Worm (Caenorhabditis elegans) whole organism, L3 larva: Measurements from ENCODE around the gene nlp-68.

Experiments used
- R02D3.7 ChIP-seq: fragments of 150-350 bp; optimal IDR thresholded peaks from 2 replicates; lab custom pipeline; 2014; ENCODE audit warnings: missing biosample characterization, missing genetic modification characterization
- ZK546.5 ChIP-seq: sonication (generic microtip); optimal IDR thresholded peaks from 2 replicates; lab custom pipeline; 2017; ENCODE audit warnings: missing biosample characterization, missing genetic modification characterization
- aly-2 ChIP-seq: fragments of 150-350 bp; optimal IDR thresholded peaks from 2 replicates; lab custom pipeline; 2014; ENCODE audit warnings: missing biosample characterization, missing genetic modification characterization
- ama-1 ChIP-seq: fragments of 150-350 bp; optimal IDR thresholded peaks from 2 replicates; lab custom pipeline; 2018
- ceh-16 ChIP-seq: sonication (generic microtip); optimal IDR thresholded peaks from 2 replicates; lab custom pipeline; 2017; ENCODE audit warnings: missing biosample characterization, missing genetic modification characterization
- ceh-28 ChIP-seq: fragments of 150-350 bp; optimal IDR thresholded peaks from 2 replicates; lab custom pipeline; 2014; ENCODE audit warnings: missing biosample characterization, missing genetic modification reagents, missing genetic modification characterization
- ceh-82 ChIP-seq: fragments of 150-350 bp; optimal IDR thresholded peaks from 2 replicates; lab custom pipeline; 2014; ENCODE audit warnings: missing biosample characterization, missing genetic modification characterization
- ceh-9 ChIP-seq: sonication (generic microtip); optimal IDR thresholded peaks from 2 replicates; lab custom pipeline; 2018; ENCODE audit warnings: missing biosample characterization, missing genetic modification characterization
- daf-12 ChIP-seq: fragments of 150-350 bp; optimal IDR thresholded peaks from 2 replicates; lab custom pipeline; 2014; ENCODE audit warnings: missing biosample characterization, missing genetic modification reagents, missing genetic modification characterization
- egl-27 ChIP-seq: sonication (generic microtip); optimal IDR thresholded peaks from 4 replicates; lab custom pipeline; 2017; ENCODE audit warnings: missing biosample characterization, missing genetic modification reagents, missing genetic modification characterization
- elt-1 ChIP-seq: fragments of 150-350 bp; optimal IDR thresholded peaks from 2 replicates; lab custom pipeline; 2014; ENCODE audit warnings: missing biosample characterization, missing genetic modification characterization
- elt-2 ChIP-seq: sonication (generic microtip); optimal IDR thresholded peaks from 2 replicates; lab custom pipeline; 2016; ENCODE audit warnings: missing genetic modification reagents, mild to moderate bottlenecking, missing genetic modification characterization, missing compliant biosample characterization
- elt-3 ChIP-seq, 3 experiments: fragments of 150-350 bp in 1 of 3; sonication (generic microtip) in 2 of 3; optimal IDR thresholded peaks; 2 replicates in 2 of 3; 4 replicates in 1 of 3; lab custom pipeline; 2014 to 2017; ENCODE audit warnings: missing biosample characterization in 3 of 3, missing genetic modification characterization in 3 of 3
- eor-1 ChIP-seq, 2 experiments: fragments of 150-350 bp; optimal IDR thresholded peaks; 2 replicates each; lab custom pipeline; 2014 to 2018; ENCODE audit warnings: missing biosample characterization in 2 of 2, missing genetic modification characterization in 2 of 2
- fkh-10 ChIP-seq: sonication (generic microtip); optimal IDR thresholded peaks from 2 replicates; lab custom pipeline; 2017; ENCODE audit warnings: missing biosample characterization, missing genetic modification reagents, missing genetic modification characterization
- fkh-2 ChIP-seq: fragments of 150-350 bp; optimal IDR thresholded peaks from 2 replicates; lab custom pipeline; 2014; ENCODE audit warnings: missing biosample characterization, missing genetic modification reagents, missing genetic modification characterization
- fos-1 ChIP-seq: fragments of 150-350 bp; optimal IDR thresholded peaks from 2 replicates; lab custom pipeline; 2014; ENCODE audit warnings: missing biosample characterization, missing genetic modification characterization
- hmg-11 ChIP-seq: sonication (generic microtip); optimal IDR thresholded peaks from 2 replicates; lab custom pipeline; 2016; ENCODE audit warnings: missing genetic modification characterization, missing compliant biosample characterization
- jun-1 ChIP-seq: fragments of 150-350 bp; optimal IDR thresholded peaks from 2 replicates; lab custom pipeline; 2014; ENCODE audit warnings: missing biosample characterization, missing genetic modification reagents, missing genetic modification characterization
- lin-15B ChIP-seq: fragments of 150-350 bp; optimal IDR thresholded peaks from 2 replicates; lab custom pipeline; 2014; ENCODE audit warnings: missing biosample characterization, missing genetic modification characterization
- lin-39 ChIP-seq: fragments of 150-350 bp; optimal IDR thresholded peaks from 2 replicates; lab custom pipeline; 2018; ENCODE audit warnings: missing biosample characterization, missing genetic modification reagents, missing genetic modification characterization
- lsy-12 ChIP-seq: sonication (generic microtip); optimal IDR thresholded peaks from 2 replicates; lab custom pipeline; 2016; ENCODE audit warnings: mild to moderate bottlenecking, missing genetic modification characterization, missing compliant biosample characterization
- mdl-1 ChIP-seq: fragments of 150-350 bp; optimal IDR thresholded peaks from 2 replicates; lab custom pipeline; 2014; ENCODE audit warnings: missing biosample characterization, missing genetic modification characterization
- nhr-12 ChIP-seq: fragments of 150-350 bp; optimal IDR thresholded peaks from 2 replicates; lab custom pipeline; 2014; ENCODE audit warnings: missing biosample characterization, missing genetic modification characterization
- nhr-23 ChIP-seq: fragments of 150-350 bp; optimal IDR thresholded peaks from 2 replicates; lab custom pipeline; 2014; ENCODE audit warnings: missing biosample characterization, missing genetic modification reagents, missing genetic modification characterization
- nhr-237 ChIP-seq: fragments of 150-350 bp; optimal IDR thresholded peaks from 2 replicates; lab custom pipeline; 2014; ENCODE audit warnings: missing biosample characterization, missing genetic modification characterization
- nhr-25 ChIP-seq: sonication (generic microtip); optimal IDR thresholded peaks from 2 replicates; lab custom pipeline; 2017; ENCODE audit warnings: missing biosample characterization, missing genetic modification characterization
- nhr-28 ChIP-seq: fragments of 150-350 bp; optimal IDR thresholded peaks from 2 replicates; lab custom pipeline; 2014; ENCODE audit warnings: missing biosample characterization, missing genetic modification characterization
- nhr-43 ChIP-seq: sonication (generic microtip); optimal IDR thresholded peaks from 2 replicates; lab custom pipeline; 2016; ENCODE audit warnings: mild to moderate bottlenecking, missing genetic modification characterization, missing compliant biosample characterization; ENCODE audit not compliant: poor library complexity, severe bottlenecking
- nhr-67 ChIP-seq: fragments of 150-350 bp; optimal IDR thresholded peaks from 2 replicates; lab custom pipeline; 2014; ENCODE audit warnings: missing biosample characterization, missing genetic modification characterization
- nhr-76 ChIP-seq: fragments of 150-350 bp; sonication (generic microtip); optimal IDR thresholded peaks from 5 replicates; lab custom pipeline; 2014; ENCODE audit warnings: missing biosample characterization, missing genetic modification characterization
- nhr-77 ChIP-seq: fragments of 150-350 bp; optimal IDR thresholded peaks from 2 replicates; lab custom pipeline; 2014; ENCODE audit warnings: missing biosample characterization, missing genetic modification characterization
- pha-4 ChIP-seq: fragments of 150-350 bp; optimal IDR thresholded peaks from 2 replicates; lab custom pipeline; 2014; ENCODE audit warnings: missing biosample characterization, missing genetic modification reagents, missing genetic modification characterization
- pqm-1 ChIP-seq: fragments of 150-350 bp; optimal IDR thresholded peaks from 2 replicates; lab custom pipeline; 2017; ENCODE audit warnings: missing biosample characterization, missing genetic modification characterization, inconsistent platforms
- zag-1 ChIP-seq: fragments of 150-350 bp; optimal IDR thresholded peaks from 2 replicates; lab custom pipeline; 2014; ENCODE audit warnings: missing biosample characterization, missing genetic modification characterization
- ztf-11 ChIP-seq: fragments of 150-350 bp; optimal IDR thresholded peaks from 2 replicates; lab custom pipeline; 2014; ENCODE audit warnings: missing biosample characterization, missing genetic modification characterization

nlp-68 gene

ce11 chrIII:10562542-10562941, 23.6 kb upstream of the nlp-68 start:
- peak; percentile 25 for TF ChIP-seq nhr-23 (tag; lab: Kevin White, UChicago)
- no peak for TF ChIP-seq elt-1 (tag; lab: Kevin White, UChicago)
- TF ChIP-seq ceh-28: peak; percentile 79
- TF ChIP-seq lin-39: peak; percentile 12

- TF ChIP-seq hmg-11: no peak
- TF ChIP-seq elt-3 (tag; optimal IDR thresholded peaks at IDR 0.05; lab: Kevin White, UChicago): no peak
- TF ChIP-seq jun-1 (tag; lab: Kevin White, UChicago): no peak
- TF ChIP-seq egl-27 (tag; lab: Kevin White, UChicago): no peak
- TF ChIP-seq ama-1 (lab: Kevin White, UChicago): no peak
- no peak for TF ChIP-seq ZK546.5
- TF ChIP-seq nhr-237 (tag; lab: Kevin White, UChicago): no peak
- TF ChIP-seq zag-1: no peak
- TF ChIP-seq R02D3.7 (tag; lab: Kevin White, UChicago): no peak
- no peak for TF ChIP-seq nhr-67 (tag; lab: Kevin White, UChicago)
- TF ChIP-seq mdl-1 (tag; lab: Kevin White, UChicago): no peak
These were observed 22.9 kb upstream of the nlp-68 start, which contains the start of gene Y45F3A.1 for ce11 chrIII:10561904-10562303. Gene Y45F3A.1, minus strand, starts transcription at chrIII:10561915.

DNA sequence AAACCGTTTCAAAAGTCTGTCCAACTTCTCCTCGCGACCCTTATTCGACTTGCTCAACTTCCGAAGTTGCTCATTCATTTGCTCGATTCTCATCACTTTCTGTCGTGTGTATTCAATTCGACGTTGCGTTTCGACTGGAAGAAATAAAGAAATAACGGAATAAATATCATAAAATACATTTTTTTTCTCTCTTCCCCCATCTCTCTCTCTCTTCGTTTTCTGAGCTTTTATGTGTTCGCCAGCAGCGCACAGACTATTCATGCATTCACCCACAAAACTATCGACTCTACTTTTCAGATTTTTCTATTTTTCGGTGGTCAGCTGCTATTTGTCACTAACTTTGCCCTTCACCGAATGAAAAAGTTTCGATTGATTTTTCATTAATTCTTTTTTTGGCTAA, 21.3 kb upstream of the nlp-68 start, which contains the start of gene rab-30:
TSS of gene rab-30 (plus strand) at position 301 of the 400 bp plus-strand sequence.
- TF ChIP-seq lsy-12 (tag; lab: Kevin White, UChicago): no peak
- no peak for TF ChIP-seq nhr-25
- TF ChIP-seq nhr-76: no peak
- no peak for TF ChIP-seq fos-1 (tag; lab: Kevin White, UChicago)
- TF ChIP-seq daf-12 (tag; lab: Kevin White, UChicago): no peak
- no peak for TF ChIP-seq ceh-16
- TF ChIP-seq pqm-1 (tag; lab: Kevin White, UChicago): no peak
- no peak for TF ChIP-seq pha-4 (tag; lab: Kevin White, UChicago)
- TF ChIP-seq elt-2 (tag; lab: Kevin White, UChicago): no peak
- no peak for TF ChIP-seq fkh-10
- no peak for TF ChIP-seq hmg-11
- no peak for TF ChIP-seq ceh-9 (tag; lab: Kevin White, UChicago)
- no peak for TF ChIP-seq lin-15B (tag; lab: Kevin White, UChicago)
- no peak for TF ChIP-seq nhr-12
- no peak for TF ChIP-seq ama-1 (lab: Kevin White, UChicago)
- TF ChIP-seq nhr-77 (tag; lab: Kevin White, UChicago): no peak

- TF ChIP-seq fkh-10: no peak
- TF ChIP-seq nhr-25: no peak
- TF ChIP-seq ZK546.5: no peak
- TF ChIP-seq nhr-67 (tag; lab: Kevin White, UChicago): no peak
- TF ChIP-seq daf-12 (tag; lab: Kevin White, UChicago): no peak
- TF ChIP-seq nhr-237 (tag; lab: Kevin White, UChicago): no peak
- TF ChIP-seq ceh-82 (tag; lab: Kevin White, UChicago): no peak
- no peak for TF ChIP-seq aly-2 (tag; lab: Kevin White, UChicago)
These were observed 18.9 kb upstream of the nlp-68 start, which contains the start of gene T21C12.4 for ce11 chrIII:10557910-10558309. Gene T21C12.4, minus strand, starts transcription at chrIII:10558010.

ce11 chrIII:10552929-10553328, 14.0 kb upstream of the nlp-68 start, which contains the start of gene T21C12.8:
Gene T21C12.8, minus strand, starts transcription at chrIII:10553029.
- TF ChIP-seq elt-3 (tag; optimal IDR thresholded peaks at IDR 0.05; lab: Kevin White, UChicago) (no peak), lin-39 (no peak), nhr-25 (no peak), fkh-2 (no peak), ceh-28 (no peak), nhr-23 (tag; lab: Kevin White, UChicago) (no peak), ZK546.5 (no peak), ceh-82 (tag; lab: Kevin White, UChicago) (no peak), fkh-10 (no peak), ama-1 (lab: Kevin White, UChicago) (no peak), nhr-28 (no peak), egl-27 (tag; lab: Kevin White, UChicago) (no peak), eor-1 (tag; optimal IDR thresholded peaks at IDR 0.05; lab: Kevin White, UChicago) (no peak)

ce11 chrIII:10537558-10537957, 1.4 kb downstream of the nlp-68 start:
- TF ChIP-seq elt-3 (tag; optimal IDR thresholded peaks at IDR 0.05; lab: Kevin White, UChicago) (no peak), nhr-67 (tag; lab: Kevin White, UChicago) (no peak), pha-4 (tag; lab: Kevin White, UChicago) (no peak), nhr-25 (peak; percentile 8), elt-2 (tag; lab: Kevin White, UChicago) (peak; percentile 2), ztf-11 (tag; lab: Kevin White, UChicago) (no peak), nhr-43 (tag; lab: Kevin White, UChicago) (peak; percentile 14), ama-1 (lab: Kevin White, UChicago) (peak; percentile 87), nhr-76 (no peak), ceh-28 (no peak), nhr-23 (tag; lab: Kevin White, UChicago) (peak; percentile 10), ceh-16 (no peak)
